ENCODE assay signal across 1 worm cellular context in the genomic region with DNA sequence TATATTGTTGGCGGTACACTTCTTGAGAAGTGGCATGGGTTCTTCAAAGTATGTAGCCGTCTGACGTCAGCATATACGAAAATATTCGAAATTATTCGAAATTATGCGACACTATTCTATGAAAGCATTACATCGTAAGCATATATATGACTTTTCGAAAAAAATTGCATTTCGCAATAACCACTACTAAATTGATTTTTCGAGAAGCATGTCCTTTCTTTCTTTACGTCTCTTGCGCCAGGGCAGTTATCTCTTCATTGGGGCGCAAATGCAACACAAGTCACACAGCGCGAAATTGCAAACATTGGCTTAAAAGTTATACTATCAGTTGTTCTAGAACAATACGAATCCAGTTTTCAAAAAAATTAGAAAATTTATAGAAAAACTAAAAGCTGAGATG.
TF ChIP-seq lines count a peak whose summit lies in the region.

No protein-coding gene starts in this region.

TF ChIP-seq in whole organism, L1 larva, 84 proteins besides CTCF, POLR2A, EP300 and RAD21 (continued from another document):
- TF ChIP-seq jun-1 (tag; optimal IDR thresholded peaks at IDR 0.05; lab: Kevin White, UChicago): no peak
- TF ChIP-seq lin-35 (GFP tag; optimal IDR thresholded peaks at IDR 0.05; lab: Kevin White, UChicago): peak in 1 of 2 experiments; percentile 13
- TF ChIP-seq zip-4 (GFP tag; optimal IDR thresholded peaks at IDR 0.05; lab: Kevin White, UChicago): peak; percentile 50
- TF ChIP-seq isw-1 (GFP tag; IDR thresholded peaks at IDR 0.05; lab: Robert Waterston, UW): no peak
- TF ChIP-seq egl-13 (tag; optimal IDR thresholded peaks at IDR 0.05; lab: Kevin White, UChicago): no peak
- no peak for TF ChIP-seq ets-5 (GFP tag; IDR thresholded peaks at IDR 0.05; lab: Robert Waterston, UW)
- TF ChIP-seq unc-98 (GFP tag; IDR thresholded peaks at IDR 0.05; lab: Robert Waterston, UW): no peak
